Worm (Caenorhabditis elegans) whole organism, L1 larva: ENCODE measurements around the gene srt-8.

Experiments
- nhr-28 ChIP-seq: fragments of 150-350 bp; optimal IDR thresholded peaks from 2 replicates; lab custom pipeline; 2014; ENCODE audit warnings: missing biosample characterization, missing genetic modification characterization
- unc-62 ChIP-seq: fragments of 150-350 bp; optimal IDR thresholded peaks from 2 replicates; lab custom pipeline; 2014; ENCODE audit warnings: missing biosample characterization, missing genetic modification reagents, missing genetic modification characterization

DNA sequence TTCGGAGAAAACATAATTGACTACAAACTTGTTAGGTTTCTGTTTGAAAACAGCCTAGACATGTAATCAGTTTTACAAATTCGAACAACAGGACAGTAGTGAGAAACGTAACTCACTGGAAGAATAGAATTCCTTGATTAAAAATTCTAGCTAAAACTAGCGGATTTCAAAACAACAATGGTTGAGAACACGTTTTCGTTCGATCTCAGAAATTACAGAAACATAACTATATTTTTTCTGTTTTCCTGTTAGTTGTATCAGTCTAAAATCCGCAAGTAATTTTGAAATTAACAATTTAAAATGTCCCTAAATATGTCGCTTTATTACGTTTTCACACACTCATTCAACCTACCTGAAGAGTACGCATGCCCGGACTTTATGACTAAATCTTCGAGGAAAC is at the start of gene srt-8:
- no peak for TF ChIP-seq nhr-28 (tag; lab: Kevin White, UChicago)
- TF ChIP-seq unc-62 (GFP tag; lab: Kevin White, UChicago) = no peak
